Fruit fly (Drosophila melanogaster) whole organism, prepupa: ENCODE data around the gene CG10702.

ENCODE experiments used
- Blimp-1 ChIP-seq: fragments of 200-800 bp; sonication (Bioruptor generic); optimal IDR thresholded peaks from 3 replicates; lab custom pipeline; 2017; ENCODE audit warnings: missing biosample characterization, missing genetic modification characterization, mild to moderate bottlenecking, moderate library complexity, missing genetic modification reagents
- CG10631 ChIP-seq: fragments of 200-800 bp; sonication (Bioruptor generic); optimal IDR thresholded peaks from 2 replicates; lab custom pipeline; 2016; ENCODE audit warnings: missing biosample characterization, missing genetic modification characterization
- CG10669 ChIP-seq: fragments of 200-800 bp; sonication (Bioruptor generic); optimal IDR thresholded peaks from 3 replicates; lab custom pipeline; 2018; ENCODE audit warnings: missing biosample characterization, mild to moderate bottlenecking, missing genetic modification characterization, moderate library complexity
- CG11294 ChIP-seq: fragments of 200-800 bp; sonication (Bioruptor generic); IDR thresholded peaks from 2 replicates; pipeline ENCODE4 v1.3.6; 2022; ENCODE audit warnings: missing biosample characterization, missing genetic modification characterization
- CG11762 ChIP-seq: fragments of 200-800 bp; sonication (Bioruptor generic); optimal IDR thresholded peaks from 3 replicates; lab custom pipeline; 2016; ENCODE audit warnings: missing biosample characterization, missing genetic modification characterization; ENCODE audit not compliant: insufficient read depth
- CG11902 ChIP-seq: fragments of 200-800 bp; sonication (Bioruptor generic); optimal IDR thresholded peaks from 3 replicates; lab custom pipeline; 2016; ENCODE audit warnings: missing biosample characterization, missing genetic modification characterization
- CG15336 ChIP-seq: fragments of 200-800 bp; sonication (Bioruptor generic); IDR thresholded peaks from 2 replicates; pipeline ENCODE4 v1.3.6; 2022; ENCODE audit warnings: missing biosample characterization, missing genetic modification characterization
- CG1621 ChIP-seq: fragments of 200-800 bp; sonication (Bioruptor generic); optimal IDR thresholded peaks from 3 replicates; lab custom pipeline; 2018; ENCODE audit warnings: missing biosample characterization, mild to moderate bottlenecking, missing genetic modification characterization
- CG16779 ChIP-seq: fragments of 200-800 bp; sonication (Bioruptor generic); optimal IDR thresholded peaks from 3 replicates; lab custom pipeline; 2017; ENCODE audit warnings: missing biosample characterization, mild to moderate bottlenecking, missing genetic modification characterization
- CG3032 ChIP-seq: fragments of 200-800 bp; optimal IDR thresholded peaks from 2 replicates; lab custom pipeline; 2019; ENCODE audit warnings: missing biosample characterization, mild to moderate bottlenecking, missing genetic modification characterization, moderate library complexity
- CG31627 ChIP-seq: fragments of 200-800 bp; sonication (Bioruptor generic); optimal IDR thresholded peaks from 3 replicates; lab custom pipeline; 2016; ENCODE audit warnings: missing biosample characterization, missing genetic modification characterization
- CG34406 ChIP-seq: fragments of 200-800 bp; sonication (Bioruptor generic); optimal IDR thresholded peaks from 3 replicates; lab custom pipeline; 2016; ENCODE audit warnings: missing biosample characterization, missing genetic modification characterization
- CG3919 ChIP-seq: fragments of 200-800 bp; sonication (Bioruptor generic); optimal IDR thresholded peaks from 3 replicates; lab custom pipeline; 2016; ENCODE audit warnings: missing biosample characterization, missing genetic modification characterization
- CG4318 ChIP-seq: fragments of 200-800 bp; sonication (Bioruptor generic); optimal IDR thresholded peaks from 3 replicates; lab custom pipeline; 2017; ENCODE audit warnings: missing biosample characterization, mild to moderate bottlenecking, missing genetic modification characterization
- CG6276 ChIP-seq: fragments of 200-800 bp; sonication (Bioruptor generic); optimal IDR thresholded peaks from 2 replicates; lab custom pipeline; 2017; ENCODE audit warnings: missing biosample characterization, mild to moderate bottlenecking, missing genetic modification characterization
- CG6808 ChIP-seq: fragments of 200-800 bp; sonication (Bioruptor generic); optimal IDR thresholded peaks from 3 replicates; lab custom pipeline; 2017; ENCODE audit warnings: missing biosample characterization, missing genetic modification characterization, mild to moderate bottlenecking, moderate library complexity, missing genetic modification reagents
- CG6854 ChIP-seq: fragments of 200-800 bp; sonication (Bioruptor generic); optimal IDR thresholded peaks from 2 replicates; lab custom pipeline; 2017; ENCODE audit warnings: missing biosample characterization, mild to moderate bottlenecking, missing genetic modification characterization
- CG8319 ChIP-seq: fragments of 200-800 bp; sonication (Bioruptor generic); optimal IDR thresholded peaks from 3 replicates; lab custom pipeline; 2016; ENCODE audit warnings: missing biosample characterization, missing genetic modification characterization
- CG8632 ChIP-seq: fragments of 200-800 bp; sonication (Bioruptor generic); optimal IDR thresholded peaks from 3 replicates; lab custom pipeline; 2016; ENCODE audit warnings: missing biosample characterization, missing genetic modification characterization
- Eip78C ChIP-seq: fragments of 200-800 bp; sonication (Bioruptor generic); peaks from one replicate; lab custom pipeline; 2016; ENCODE audit warnings: missing biosample characterization, missing genetic modification characterization
- Eip93F ChIP-seq: fragments of 200-800 bp; sonication (Bioruptor generic); optimal IDR thresholded peaks from 2 replicates; lab custom pipeline; 2016; ENCODE audit warnings: missing biosample characterization, mild to moderate bottlenecking, missing genetic modification characterization
- Ets96B ChIP-seq: fragments of 200-800 bp; optimal IDR thresholded peaks from 2 replicates; lab custom pipeline; 2019; ENCODE audit warnings: missing biosample characterization, mild to moderate bottlenecking, missing genetic modification characterization, moderate library complexity
- Gug ChIP-seq: fragments of 200-800 bp; sonication (Bioruptor generic); IDR thresholded peaks from 2 replicates; pipeline ENCODE4 v1.3.6; 2022; ENCODE audit warnings: missing biosample characterization, missing genetic modification characterization
- Hr38 ChIP-seq: sonication (Bioruptor generic); optimal IDR thresholded peaks from 2 replicates; lab custom pipeline; 2016; ENCODE audit warnings: missing biosample characterization, missing genetic modification characterization
- Hr39 ChIP-seq: fragments of 200-800 bp; sonication (Bioruptor generic); optimal IDR thresholded peaks from 2 replicates; lab custom pipeline; 2016; ENCODE audit warnings: missing biosample characterization, missing genetic modification characterization
- Hr4 ChIP-seq: fragments of 200-800 bp; sonication (Bioruptor generic); optimal IDR thresholded peaks from 3 replicates; lab custom pipeline; 2016; ENCODE audit warnings: missing biosample characterization, missing genetic modification characterization
- Lpt ChIP-seq: fragments of 200-800 bp; sonication (Bioruptor generic); optimal IDR thresholded peaks from 3 replicates; lab custom pipeline; 2016; ENCODE audit warnings: missing biosample characterization, missing genetic modification characterization
- Met ChIP-seq: fragments of 200-800 bp; sonication (Bioruptor generic); optimal IDR thresholded peaks from 3 replicates; lab custom pipeline; 2016; ENCODE audit warnings: missing biosample characterization, missing genetic modification characterization
- OdsH ChIP-seq: fragments of 200-800 bp; sonication (Bioruptor generic); optimal IDR thresholded peaks from 3 replicates; lab custom pipeline; 2016; ENCODE audit warnings: missing biosample characterization, missing genetic modification characterization
- Smox ChIP-seq: fragments of 200-800 bp; sonication (Bioruptor generic); optimal IDR thresholded peaks from 3 replicates; lab custom pipeline; 2016; ENCODE audit warnings: missing biosample characterization, missing genetic modification characterization
- Sox102F ChIP-seq: fragments of 200-800 bp; sonication (Bioruptor generic); optimal IDR thresholded peaks from 2 replicates; lab custom pipeline; 2016; ENCODE audit warnings: missing biosample characterization, mild to moderate bottlenecking, missing genetic modification characterization
- Sox14 ChIP-seq: fragments of 200-800 bp; sonication (Bioruptor generic); optimal IDR thresholded peaks from 3 replicates; lab custom pipeline; 2016; ENCODE audit warnings: missing biosample characterization, missing genetic modification characterization
- achi ChIP-seq: fragments of 200-800 bp; sonication (Bioruptor generic); optimal IDR thresholded peaks from 3 replicates; lab custom pipeline; 2016; ENCODE audit warnings: missing biosample characterization, missing genetic modification characterization
- dac ChIP-seq: fragments of 200-800 bp; sonication (Bioruptor generic); optimal IDR thresholded peaks from 2 replicates; lab custom pipeline; 2017; ENCODE audit warnings: missing biosample characterization, mild to moderate bottlenecking, missing genetic modification characterization
- dsx ChIP-seq: fragments of 200-800 bp; optimal IDR thresholded peaks from 3 replicates; lab custom pipeline; 2019; ENCODE audit warnings: missing biosample characterization, mild to moderate bottlenecking, missing genetic modification characterization, moderate library complexity; ENCODE audit not compliant: poor library complexity, severe bottlenecking
- eg ChIP-seq: fragments of 200-800 bp; sonication (Bioruptor generic); IDR thresholded peaks from 3 replicates; pipeline ENCODE4 v1.3.6; 2022; ENCODE audit warnings: missing biosample characterization, missing genetic modification characterization
- esn ChIP-seq: fragments of 200-800 bp; sonication (Bioruptor generic); optimal IDR thresholded peaks from 2 replicates; lab custom pipeline; 2016; ENCODE audit warnings: missing biosample characterization, mild to moderate bottlenecking, missing genetic modification characterization, moderate library complexity
- fd59A ChIP-seq: fragments of 200-800 bp; sonication (Bioruptor generic); optimal IDR thresholded peaks from 2 replicates; lab custom pipeline; 2017; ENCODE audit warnings: missing biosample characterization, mild to moderate bottlenecking, missing genetic modification characterization, missing genetic modification reagents
- fd85E ChIP-seq: fragments of 200-800 bp; sonication (Bioruptor generic); optimal IDR thresholded peaks from 3 replicates; lab custom pipeline; 2016; ENCODE audit warnings: missing biosample characterization, missing genetic modification characterization
- pdm3 ChIP-seq: fragments of 200-800 bp; sonication (Bioruptor generic); optimal IDR thresholded peaks from 3 replicates; lab custom pipeline; 2016; ENCODE audit warnings: missing biosample characterization, missing genetic modification characterization
- spab ChIP-seq: fragments of 200-800 bp; sonication (Bioruptor generic); optimal IDR thresholded peaks from 2 replicates; lab custom pipeline; 2017; ENCODE audit warnings: missing biosample characterization, mild to moderate bottlenecking, missing genetic modification characterization, missing genetic modification reagents
- ss ChIP-seq, 2 experiments: fragments of 200-800 bp; sonication (Bioruptor generic); optimal IDR thresholded peaks; 2 replicates in 1 of 2; 3 replicates in 1 of 2; lab custom pipeline; 2017 to 2018; ENCODE audit warnings: mild to moderate bottlenecking in 2 of 2, missing biosample characterization in 2 of 2, missing genetic modification characterization in 2 of 2, moderate library complexity in 1 of 2
- svp ChIP-seq: fragments of 200-800 bp; sonication (Bioruptor generic); peaks from one replicate; lab custom pipeline; 2016; ENCODE audit warnings: missing biosample characterization, missing genetic modification characterization
- topi ChIP-seq: fragments of 200-800 bp; sonication (Bioruptor generic); optimal IDR thresholded peaks from 3 replicates; lab custom pipeline; 2016; ENCODE audit warnings: missing biosample characterization, missing genetic modification characterization
- vri ChIP-seq: fragments of 200-800 bp; sonication (Bioruptor generic); optimal IDR thresholded peaks from 3 replicates; lab custom pipeline; 2016; ENCODE audit warnings: missing biosample characterization, mild to moderate bottlenecking, missing genetic modification characterization

Gene CG10702

DNA sequence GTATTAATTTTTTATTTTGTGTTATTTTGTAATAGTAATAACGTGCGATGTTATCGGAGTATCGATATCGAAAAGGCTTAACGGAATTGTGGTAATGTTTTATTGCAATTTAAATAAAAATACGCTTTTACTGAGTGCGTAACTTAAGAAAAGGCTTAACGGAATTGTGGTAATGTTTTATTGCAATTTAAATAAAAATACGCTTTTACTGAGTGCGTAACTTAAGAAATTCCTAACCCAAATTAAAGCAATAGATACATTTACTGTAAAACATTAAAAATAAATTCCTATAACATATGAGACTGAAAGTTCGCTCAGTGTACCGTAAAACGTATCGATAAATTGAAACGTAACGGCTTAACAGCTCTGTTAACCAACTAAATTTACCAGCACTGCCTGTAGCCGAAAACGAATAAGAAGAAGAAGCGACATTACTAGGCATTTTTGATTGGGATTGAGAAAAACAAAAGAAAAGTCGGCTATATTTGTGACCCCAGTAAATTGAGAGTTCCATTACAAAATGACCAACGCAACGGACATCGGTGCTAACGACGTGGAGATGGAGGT is 18.0 kb downstream of the CG10702 start, which contains the start of gene Rpn3 (continued):
- TF ChIP-seq spab (GFP tag; lab: Kevin White, UChicago): no peak
- peak; percentile 83 for TF ChIP-seq Ets96B (tag; lab: Kevin White, UChicago)
- peak; percentile 91 for TF ChIP-seq eg (GFP tag; lab: Robert Waterston, UW)
- TF ChIP-seq ss (GFP tag; optimal IDR thresholded peaks at IDR 0.05; lab: Kevin White, UChicago): peak in 1 of 2 experiments; percentile 68
- no peak for TF ChIP-seq Hr4 (GFP tag; lab: Kevin White, UChicago)
- TF ChIP-seq dsx: peak; percentile 85
- peak; percentile 56 for TF ChIP-seq fd59A (GFP tag; lab: Kevin White, UChicago)
- no peak for TF ChIP-seq svp
- TF ChIP-seq OdsH (GFP tag; lab: Kevin White, UChicago): no peak
- TF ChIP-seq Gug (GFP tag; lab: Robert Waterston, UW): peak; percentile 77
- TF ChIP-seq vri: no peak
- TF ChIP-seq pdm3 (GFP tag; lab: Kevin White, UChicago): peak; percentile 90
- peak; percentile 86 for TF ChIP-seq Hr39 (GFP tag; lab: Kevin White, UChicago)
- peak; percentile 75 for TF ChIP-seq CG10669 (GFP tag; lab: Kevin White, UChicago)
- TF ChIP-seq Sox102F: no peak
- peak; percentile 62 for TF ChIP-seq CG11762 (GFP tag; lab: Kevin White, UChicago)
- no peak for TF ChIP-seq CG16779 (tag; lab: Kevin White, UChicago)
- TF ChIP-seq Blimp-1: no peak
- TF ChIP-seq Lpt: peak; percentile 71
- peak; percentile 26 for TF ChIP-seq Hr38 (GFP tag; lab: Kevin White, UChicago)
- TF ChIP-seq Sox14 (GFP tag; lab: Kevin White, UChicago): peak; percentile 86
- TF ChIP-seq dac: peak; percentile 56
- peak; percentile 86 for TF ChIP-seq CG15336
- TF ChIP-seq Eip78C (GFP tag; lab: Kevin White, UChicago): peak; percentile 90
- no peak for TF ChIP-seq Smox (GFP tag; lab: Kevin White, UChicago)
- TF ChIP-seq CG34406: peak; percentile 84
- no peak for TF ChIP-seq Eip93F (GFP tag; lab: Kevin White, UChicago)
- TF ChIP-seq CG3919 (GFP tag; lab: Kevin White, UChicago): peak; percentile 82
- peak; percentile 56 for TF ChIP-seq CG11902 (GFP tag; lab: Kevin White, UChicago)
- TF ChIP-seq, all 60 proteins: peak for 42

DNA sequence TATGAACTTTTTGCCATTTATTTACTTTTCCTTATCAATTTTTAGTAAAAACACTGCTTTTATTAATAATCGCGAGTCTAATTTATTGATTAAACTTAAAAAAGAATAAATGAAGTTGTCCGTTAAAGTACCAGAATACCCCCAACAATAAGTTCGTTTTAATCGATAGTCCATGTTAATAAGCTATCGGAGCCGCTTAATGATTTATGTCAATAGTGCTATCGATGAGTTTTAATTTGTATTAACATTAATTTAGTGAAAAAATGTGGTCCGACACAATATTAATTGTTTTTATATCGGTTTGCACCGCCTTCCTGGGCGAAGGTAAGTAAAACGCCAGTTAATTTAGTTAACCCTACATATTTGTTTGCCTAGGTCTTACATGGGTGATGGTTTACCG is 20.7 kb downstream of the CG10702 start, which contains the start of gene CG10470:
Gene CG10470, plus strand, starts transcription at position 165 of the 400 bp plus-strand sequence.
- TF ChIP-seq CG1621 (tag; lab: Kevin White, UChicago) (peak; percentile 4), dsx (peak; percentile 70), fd85E (GFP tag; lab: Kevin White, UChicago) (no peak), esn (GFP tag; lab: Kevin White, UChicago) (peak; percentile 34), CG3032 (tag; lab: Kevin White, UChicago) (peak; percentile 7), Eip78C (GFP tag; lab: Kevin White, UChicago) (peak; percentile 16), Sox102F (no peak)
- TF ChIP-seq, all 60 proteins: peak for 5

DNA sequence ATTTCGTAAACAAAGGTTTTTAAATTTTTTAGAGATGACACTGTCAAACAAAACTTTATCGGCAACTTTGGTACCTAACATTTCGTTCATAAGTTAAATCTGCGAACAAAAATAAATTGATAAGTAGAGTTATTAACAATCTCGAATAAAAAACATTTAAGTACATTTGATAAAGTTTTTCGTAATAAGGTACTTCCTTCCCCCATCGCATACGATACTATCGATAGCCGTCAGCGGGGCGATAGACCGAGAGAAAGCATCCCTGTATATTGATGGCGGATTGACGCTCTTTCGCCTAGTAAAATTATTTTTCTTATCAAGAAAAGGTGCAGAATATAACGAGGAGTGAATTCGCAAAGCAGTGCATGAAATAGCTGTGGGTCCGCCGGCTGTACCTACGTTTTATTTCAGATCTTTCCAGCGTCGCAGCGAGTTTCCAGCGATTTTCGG is 24.5 kb downstream of the CG10702 start, which contains the start of the genes Ttc19 and Acn:
Gene Ttc19, minus strand, starts transcription at position 38 of the 450 bp plus-strand sequence.
Gene Acn, plus strand, starts transcription at position 245 of the 450 bp plus-strand sequence.
- TF ChIP-seq pdm3 (GFP tag; lab: Kevin White, UChicago) (peak; percentile 85), Met (GFP tag; lab: Kevin White, UChicago) (peak; percentile 84), CG6276 (GFP tag; lab: Kevin White, UChicago) (no peak), CG11762 (GFP tag; lab: Kevin White, UChicago) (peak; percentile 72), fd59A (GFP tag; lab: Kevin White, UChicago) (peak; percentile 27), Gug (GFP tag; lab: Robert Waterston, UW) (peak; percentile 66), Hr4 (GFP tag; lab: Kevin White, UChicago) (peak; percentile 87), topi (GFP tag; lab: Kevin White, UChicago) (peak; percentile 81), Lpt (peak; percentile 55), CG31627 (peak; percentile 89), CG10669 (GFP tag; lab: Kevin White, UChicago) (peak; percentile 72), CG34406 (peak; percentile 80), CG3919 (GFP tag; lab: Kevin White, UChicago) (peak; percentile 79), Smox (GFP tag; lab: Kevin White, UChicago) (peak; percentile 86), Sox102F (no peak), CG16779 (tag; lab: Kevin White, UChicago) (no peak), achi (GFP tag; lab: Kevin White, UChicago) (peak; percentile 84), CG6808 (no peak), CG4318 (GFP tag; lab: Kevin White, UChicago) (no peak), CG15336 (peak; percentile 51; the same call in 1 of the 2 replicates), CG8319 (GFP tag; lab: Kevin White, UChicago) (peak; percentile 53), CG8632 (GFP tag; lab: Kevin White, UChicago) (peak; percentile 59), svp (no peak), dsx (peak; percentile 65), CG10631 (GFP tag; lab: Kevin White, UChicago) (peak; percentile 87), CG11294 (GFP tag; lab: Robert Waterston, UW) (no peak), CG6854 (GFP tag; lab: Kevin White, UChicago) (no peak)
